Worm (Caenorhabditis elegans) whole organism, L3 larva: ENCODE data around the gene btb-10.

Source experiments
- aly-2 ChIP-seq: fragments of 150-350 bp; optimal IDR thresholded peaks from 2 replicates; lab custom pipeline; 2014; ENCODE audit warnings: missing biosample characterization, missing genetic modification characterization
- ceh-16 ChIP-seq: sonication (generic microtip); optimal IDR thresholded peaks from 2 replicates; lab custom pipeline; 2017; ENCODE audit warnings: missing biosample characterization, missing genetic modification characterization
- ceh-28 ChIP-seq: fragments of 150-350 bp; optimal IDR thresholded peaks from 2 replicates; lab custom pipeline; 2014; ENCODE audit warnings: missing biosample characterization, missing genetic modification reagents, missing genetic modification characterization
- ceh-82 ChIP-seq: fragments of 150-350 bp; optimal IDR thresholded peaks from 2 replicates; lab custom pipeline; 2014; ENCODE audit warnings: missing biosample characterization, missing genetic modification characterization
- daf-12 ChIP-seq: fragments of 150-350 bp; optimal IDR thresholded peaks from 2 replicates; lab custom pipeline; 2014; ENCODE audit warnings: missing biosample characterization, missing genetic modification reagents, missing genetic modification characterization
- egl-27 ChIP-seq: sonication (generic microtip); optimal IDR thresholded peaks from 4 replicates; lab custom pipeline; 2017; ENCODE audit warnings: missing biosample characterization, missing genetic modification reagents, missing genetic modification characterization
- egl-5 ChIP-seq: fragments of 150-350 bp; optimal IDR thresholded peaks from 2 replicates; lab custom pipeline; 2017; ENCODE audit warnings: missing biosample characterization, missing genetic modification reagents, missing genetic modification characterization, inconsistent platforms
- elt-2 ChIP-seq: sonication (generic microtip); optimal IDR thresholded peaks from 2 replicates; lab custom pipeline; 2016; ENCODE audit warnings: missing genetic modification reagents, mild to moderate bottlenecking, missing genetic modification characterization, missing compliant biosample characterization
- elt-3 ChIP-seq, 3 experiments: fragments of 150-350 bp in 1 of 3; sonication (generic microtip) in 2 of 3; optimal IDR thresholded peaks; 2 replicates in 2 of 3; 4 replicates in 1 of 3; lab custom pipeline; 2014 to 2017; ENCODE audit warnings: missing biosample characterization in 3 of 3, missing genetic modification characterization in 3 of 3
- eor-1 ChIP-seq, 2 experiments: fragments of 150-350 bp; optimal IDR thresholded peaks; 2 replicates each; lab custom pipeline; 2014 to 2018; ENCODE audit warnings: missing biosample characterization in 2 of 2, missing genetic modification characterization in 2 of 2
- fkh-10 ChIP-seq: sonication (generic microtip); optimal IDR thresholded peaks from 2 replicates; lab custom pipeline; 2017; ENCODE audit warnings: missing biosample characterization, missing genetic modification reagents, missing genetic modification characterization
- fkh-2 ChIP-seq: fragments of 150-350 bp; optimal IDR thresholded peaks from 2 replicates; lab custom pipeline; 2014; ENCODE audit warnings: missing biosample characterization, missing genetic modification reagents, missing genetic modification characterization
- jun-1 ChIP-seq: fragments of 150-350 bp; optimal IDR thresholded peaks from 2 replicates; lab custom pipeline; 2014; ENCODE audit warnings: missing biosample characterization, missing genetic modification reagents, missing genetic modification characterization
- lin-39 ChIP-seq: fragments of 150-350 bp; optimal IDR thresholded peaks from 2 replicates; lab custom pipeline; 2018; ENCODE audit warnings: missing biosample characterization, missing genetic modification reagents, missing genetic modification characterization
- lsy-12 ChIP-seq: sonication (generic microtip); optimal IDR thresholded peaks from 2 replicates; lab custom pipeline; 2016; ENCODE audit warnings: mild to moderate bottlenecking, missing genetic modification characterization, missing compliant biosample characterization
- mdl-1 ChIP-seq: fragments of 150-350 bp; optimal IDR thresholded peaks from 2 replicates; lab custom pipeline; 2014; ENCODE audit warnings: missing biosample characterization, missing genetic modification characterization
- nfya-1 ChIP-seq: sonication (generic microtip); optimal IDR thresholded peaks from 2 replicates; lab custom pipeline; 2017; ENCODE audit warnings: missing genetic modification characterization, mild to moderate bottlenecking, missing compliant biosample characterization, antibody characterized with exemption, moderate library complexity; ENCODE audit not compliant: insufficient read depth
- nhr-11 ChIP-seq: fragments of 150-350 bp; optimal IDR thresholded peaks from 2 replicates; lab custom pipeline; 2014; ENCODE audit warnings: missing biosample characterization, missing genetic modification characterization
- nhr-12 ChIP-seq: fragments of 150-350 bp; optimal IDR thresholded peaks from 2 replicates; lab custom pipeline; 2014; ENCODE audit warnings: missing biosample characterization, missing genetic modification characterization
- nhr-23 ChIP-seq: fragments of 150-350 bp; optimal IDR thresholded peaks from 2 replicates; lab custom pipeline; 2014; ENCODE audit warnings: missing biosample characterization, missing genetic modification reagents, missing genetic modification characterization
- nhr-237 ChIP-seq: fragments of 150-350 bp; optimal IDR thresholded peaks from 2 replicates; lab custom pipeline; 2014; ENCODE audit warnings: missing biosample characterization, missing genetic modification characterization
- nhr-25 ChIP-seq: sonication (generic microtip); optimal IDR thresholded peaks from 2 replicates; lab custom pipeline; 2017; ENCODE audit warnings: missing biosample characterization, missing genetic modification characterization
- nhr-28 ChIP-seq: fragments of 150-350 bp; optimal IDR thresholded peaks from 2 replicates; lab custom pipeline; 2014; ENCODE audit warnings: missing biosample characterization, missing genetic modification characterization
- nhr-43 ChIP-seq: sonication (generic microtip); optimal IDR thresholded peaks from 2 replicates; lab custom pipeline; 2016; ENCODE audit warnings: mild to moderate bottlenecking, missing genetic modification characterization, missing compliant biosample characterization; ENCODE audit not compliant: poor library complexity, severe bottlenecking
- nhr-76 ChIP-seq: fragments of 150-350 bp; sonication (generic microtip); optimal IDR thresholded peaks from 5 replicates; lab custom pipeline; 2014; ENCODE audit warnings: missing biosample characterization, missing genetic modification characterization
- pha-4 ChIP-seq: fragments of 150-350 bp; optimal IDR thresholded peaks from 2 replicates; lab custom pipeline; 2014; ENCODE audit warnings: missing biosample characterization, missing genetic modification reagents, missing genetic modification characterization
- pqm-1 ChIP-seq: fragments of 150-350 bp; optimal IDR thresholded peaks from 2 replicates; lab custom pipeline; 2017; ENCODE audit warnings: missing biosample characterization, missing genetic modification characterization, inconsistent platforms
- sea-2 ChIP-seq: fragments of 150-350 bp; sonication (generic microtip); optimal IDR thresholded peaks from 4 replicates; lab custom pipeline; 2014; ENCODE audit warnings: missing biosample characterization, missing genetic modification reagents, missing genetic modification characterization
- skn-1 ChIP-seq: fragments of 150-350 bp; optimal IDR thresholded peaks from 2 replicates; lab custom pipeline; 2014; ENCODE audit warnings: missing biosample characterization, missing genetic modification characterization
- snpc-4 ChIP-seq: fragments of 150-350 bp; optimal IDR thresholded peaks from 2 replicates; lab custom pipeline; 2014; ENCODE audit warnings: missing biosample characterization, missing genetic modification characterization
- tbx-2 ChIP-seq: sonication (generic microtip); optimal IDR thresholded peaks from 2 replicates; lab custom pipeline; 2016; ENCODE audit warnings: mild to moderate bottlenecking, missing genetic modification characterization, missing compliant biosample characterization
- unc-62 ChIP-seq: fragments of 150-350 bp; sonication (generic microtip); optimal IDR thresholded peaks from 4 replicates; lab custom pipeline; 2014; ENCODE audit warnings: missing biosample characterization, missing genetic modification reagents, missing genetic modification characterization
- zag-1 ChIP-seq: fragments of 150-350 bp; optimal IDR thresholded peaks from 2 replicates; lab custom pipeline; 2014; ENCODE audit warnings: missing biosample characterization, missing genetic modification characterization
- ztf-11 ChIP-seq: fragments of 150-350 bp; optimal IDR thresholded peaks from 2 replicates; lab custom pipeline; 2014; ENCODE audit warnings: missing biosample characterization, missing genetic modification characterization
- ztf-4 ChIP-seq: fragments of 150-350 bp; optimal IDR thresholded peaks from 2 replicates; lab custom pipeline; 2014; ENCODE audit warnings: missing biosample characterization, missing genetic modification characterization

Gene btb-10

DNA sequence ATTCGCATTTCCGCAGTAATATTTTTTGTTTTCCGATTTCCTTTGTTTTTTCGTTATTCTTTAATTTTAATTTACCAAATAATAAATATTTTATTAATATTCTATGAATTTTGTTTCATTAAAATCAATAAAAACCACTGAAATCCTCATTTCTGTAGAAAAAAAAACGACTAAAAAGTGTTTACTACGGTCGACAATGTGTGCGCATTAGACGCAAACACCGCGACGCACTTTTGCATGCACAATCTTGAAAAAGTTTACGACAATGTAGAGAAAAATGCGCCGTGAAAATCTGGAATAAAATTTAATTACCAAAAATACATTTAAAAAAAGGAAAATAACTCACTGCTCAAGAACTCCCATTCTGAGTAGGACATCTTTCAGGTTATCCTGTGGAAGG, 10.8 kb upstream of the btb-10 start:
- TF ChIP-seq ceh-82 (tag; lab: Kevin White, UChicago) (no peak), nfya-1 (tag; lab: Kevin White, UChicago) (no peak), nhr-237 (no peak), jun-1 (tag; lab: Kevin White, UChicago) (no peak), mdl-1 (no peak), sea-2 (GFP tag; lab: Kevin White, UChicago) (no peak), ceh-28 (tag; lab: Kevin White, UChicago) (no peak), nhr-11 (no peak), nhr-43 (tag; lab: Kevin White, UChicago) (no peak), ztf-4 (no peak), zag-1 (tag; lab: Kevin White, UChicago) (no peak), egl-5 (tag; lab: Kevin White, UChicago) (no peak), daf-12 (tag; lab: Kevin White, UChicago) (no peak), ztf-11 (tag; lab: Kevin White, UChicago) (no peak), nhr-28 (tag; lab: Kevin White, UChicago) (no peak), snpc-4 (tag; lab: Kevin White, UChicago) (no peak)

DNA sequence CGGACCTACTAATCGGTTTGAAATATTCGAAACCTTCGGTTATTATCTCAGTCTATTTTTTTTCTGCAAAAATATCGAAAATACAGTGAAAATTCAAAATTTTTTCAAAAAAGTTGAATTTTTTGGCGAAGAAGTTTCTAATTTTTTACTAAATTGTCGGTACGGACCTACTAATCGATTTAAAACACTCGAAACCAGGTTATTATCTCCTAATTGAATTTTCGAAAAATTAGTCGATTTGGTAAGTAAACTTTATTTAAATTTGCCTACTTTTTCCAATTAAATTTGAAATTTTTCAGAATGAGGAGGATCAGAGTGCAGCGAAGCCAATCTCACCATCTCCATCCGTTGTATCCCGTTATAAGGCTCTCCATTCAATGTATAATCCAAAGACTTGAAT, 10.3 kb upstream of the btb-10 start, which contains the start of gene K02E7.12:
TSS of gene K02E7.12 (plus strand) at position 301 of the 400 bp plus-strand sequence.
- no peak for TF ChIP-seq nhr-76
- no peak for TF ChIP-seq egl-27 (tag; lab: Kevin White, UChicago)
- TF ChIP-seq pqm-1 (tag; lab: Kevin White, UChicago), result no peak
- TF ChIP-seq tbx-2 (tag; lab: Kevin White, UChicago), result no peak
- TF ChIP-seq nhr-12, result no peak
- TF ChIP-seq unc-62, result no peak
- no peak for TF ChIP-seq lsy-12 (tag; lab: Kevin White, UChicago)
- TF ChIP-seq eor-1 (tag; optimal IDR thresholded peaks at IDR 0.05; lab: Kevin White, UChicago), result no peak
- TF ChIP-seq fkh-2 (tag; lab: Kevin White, UChicago), result no peak
- TF ChIP-seq skn-1 (tag; lab: Kevin White, UChicago), result no peak
- TF ChIP-seq elt-2 (tag; lab: Kevin White, UChicago), result no peak
- TF ChIP-seq lin-39 (tag; lab: Kevin White, UChicago), result no peak
- TF ChIP-seq ceh-16 (tag; lab: Kevin White, UChicago), result no peak
- TF ChIP-seq fkh-10, result no peak
- no peak for TF ChIP-seq elt-3 (tag; optimal IDR thresholded peaks at IDR 0.05; lab: Kevin White, UChicago)
- TF ChIP-seq daf-12 (tag; lab: Kevin White, UChicago), result no peak
- TF ChIP-seq sea-2 (GFP tag; lab: Kevin White, UChicago), result no peak

DNA sequence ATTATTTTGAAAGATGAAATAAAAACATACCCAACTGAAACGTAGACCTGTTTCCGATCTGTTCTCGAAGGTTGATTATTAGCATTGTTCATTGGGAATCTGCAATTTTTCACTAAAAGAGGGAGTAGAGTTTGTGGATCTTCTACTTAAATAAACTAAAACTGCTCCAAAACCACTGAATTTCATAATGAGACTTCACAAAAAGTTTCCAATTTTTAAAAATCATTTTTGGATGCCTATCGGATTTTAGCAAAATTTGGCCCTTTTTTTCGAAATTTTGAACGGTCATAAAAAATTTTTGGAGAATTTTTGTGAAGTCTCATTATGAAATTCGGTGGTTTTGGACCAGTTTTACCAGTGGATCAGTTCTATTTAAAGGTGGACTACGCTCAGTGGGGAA, 6.3 kb upstream of the btb-10 start, which contains the start of gene K02E7.10:
TSS of gene K02E7.10 (minus strand) at position 101 of the 400 bp plus-strand sequence.
- TF ChIP-seq egl-27 (tag; lab: Kevin White, UChicago) (no peak), nhr-12 (no peak), pqm-1 (tag; lab: Kevin White, UChicago) (no peak)
- TF ChIP-seq, all 47 proteins: peak for 0

DNA sequence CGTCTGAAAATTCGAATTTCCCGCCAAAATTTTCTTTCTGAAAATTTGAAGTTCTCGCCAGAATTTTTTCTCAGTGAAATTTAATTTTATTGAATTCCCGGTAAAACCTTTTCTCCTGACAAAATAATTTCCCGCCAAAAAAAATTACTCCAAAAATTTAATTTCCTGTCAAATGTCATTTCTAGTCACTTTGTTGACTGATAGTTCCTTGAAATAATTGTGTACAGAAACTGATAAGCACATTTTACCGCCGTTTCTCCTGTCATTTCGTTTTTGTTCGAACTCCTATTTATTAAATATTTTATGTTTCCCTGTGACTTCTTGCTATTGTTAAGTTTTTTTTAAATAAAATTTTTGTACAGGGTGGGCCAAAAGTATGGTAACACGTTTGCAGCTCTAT, 3.3 kb upstream of the btb-10 start:
- no peak for TF ChIP-seq nhr-23 (tag; lab: Kevin White, UChicago)
- peak; percentile 52 for TF ChIP-seq elt-2 (tag; lab: Kevin White, UChicago)

DNA sequence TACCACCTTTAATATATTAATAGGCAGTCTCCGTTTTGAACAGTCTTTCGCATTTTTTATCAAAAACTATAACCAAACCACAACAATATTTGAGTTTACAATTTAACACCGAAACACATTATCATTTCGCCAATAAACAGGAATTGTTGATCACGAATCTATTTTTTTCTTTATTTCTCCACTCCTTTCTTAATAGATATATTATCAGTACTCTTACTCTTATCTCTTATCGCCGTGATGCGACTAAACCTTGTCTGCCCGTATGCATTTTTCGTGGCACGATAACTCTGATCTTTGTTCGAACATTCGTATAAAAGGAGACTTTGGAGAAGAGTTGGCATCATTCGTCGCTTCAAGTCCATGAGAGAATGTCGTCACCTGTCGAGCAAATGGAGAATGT, 3.8 kb downstream of the btb-10 start:
- TF ChIP-seq nhr-25 (tag; lab: Kevin White, UChicago) (no peak), egl-5 (tag; lab: Kevin White, UChicago) (no peak), eor-1 (tag; optimal IDR thresholded peaks at IDR 0.05; lab: Kevin White, UChicago) (no peak), nhr-12 (no peak), aly-2 (tag; lab: Kevin White, UChicago) (no peak), jun-1 (tag; lab: Kevin White, UChicago) (peak; percentile 44), pqm-1 (tag; lab: Kevin White, UChicago) (peak; percentile 85), elt-2 (tag; lab: Kevin White, UChicago) (peak; percentile 97), pha-4 (peak; percentile 46), lsy-12 (tag; lab: Kevin White, UChicago) (no peak), snpc-4 (tag; lab: Kevin White, UChicago) (no peak)
